Worm (Caenorhabditis elegans) whole organism, midembryonic: ENCODE measurements around the gene F22E5.2.

ENCODE experiments used
- T22C8.4 ChIP-seq: fragments of 200-800 bp; sonication (Bioruptor generic); IDR thresholded peaks from 2 replicates; pipeline ENCODE4 v1.3.6; 2022; ENCODE audit warnings: missing genetic modification characterization, missing compliant biosample characterization
- cog-1 ChIP-seq: sonication (generic microtip); optimal IDR thresholded peaks from 2 replicates; lab custom pipeline; 2016; ENCODE audit warnings: missing genetic modification characterization, missing compliant biosample characterization
- flt-1 ChIP-seq: fragments of 200-800 bp; sonication (Bioruptor generic); IDR thresholded peaks from 2 replicates; pipeline ENCODE4 v1.3.6; 2022; ENCODE audit warnings: missing genetic modification characterization, missing compliant biosample characterization
- klf-2 ChIP-seq: fragments of 200-800 bp; sonication (Bioruptor generic); conservative IDR thresholded peaks from 2 replicates; pipeline ENCODE4 v1.3.6; 2022; ENCODE audit warnings: missing genetic modification reagents, missing genetic modification characterization, missing compliant biosample characterization
- med-1 ChIP-seq: sonication (generic microtip); optimal IDR thresholded peaks from 2 replicates; lab custom pipeline; 2017; ENCODE audit warnings: missing genetic modification characterization, mild to moderate bottlenecking, missing compliant biosample characterization, antibody characterized with exemption, missing genetic modification reagents; ENCODE audit not compliant: insufficient read depth
- ref-1 ChIP-seq: fragments of 200-800 bp; sonication (Bioruptor generic); conservative IDR thresholded peaks from 2 replicates; pipeline ENCODE4 v1.3.6; 2022; ENCODE audit warnings: missing genetic modification reagents, missing genetic modification characterization, missing compliant biosample characterization
- ztf-23 ChIP-seq: fragments of 200-800 bp; sonication (Bioruptor generic); IDR thresholded peaks from 2 replicates; pipeline ENCODE4 v1.3.6; 2022; ENCODE audit warnings: missing genetic modification reagents, missing genetic modification characterization, missing compliant biosample characterization
- ztf-29 ChIP-seq: fragments of 200-800 bp; sonication (Bioruptor generic); IDR thresholded peaks from 2 replicates; pipeline ENCODE4 v1.3.6; 2022; ENCODE audit warnings: missing genetic modification reagents, missing genetic modification characterization, missing compliant biosample characterization

DNA sequence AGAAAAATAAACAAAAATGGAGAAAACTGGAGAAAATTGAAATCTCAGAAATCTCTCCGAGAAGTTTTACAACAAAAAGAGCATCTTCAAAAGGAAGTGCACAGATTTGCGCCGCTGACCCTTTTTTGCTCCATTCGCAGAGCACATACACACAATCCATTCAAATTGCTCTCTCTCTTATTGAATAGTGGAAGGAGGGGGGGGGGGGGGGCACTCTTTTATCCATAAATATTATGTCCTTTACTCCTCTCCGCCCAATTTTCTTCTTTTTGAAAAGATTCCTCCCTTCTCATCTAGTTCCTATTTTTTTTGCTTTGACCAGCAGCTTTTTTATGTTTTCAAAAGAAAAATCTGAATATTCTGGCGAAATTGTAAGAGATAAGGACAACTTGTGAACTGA lies 29.9 kb downstream of the F22E5.2 start:
- TF ChIP-seq T22C8.4 (GFP tag; lab: Robert Waterston, UW) (no peak), klf-2 (GFP tag; lab: Robert Waterston, UW) (no peak), med-1 (no peak), ztf-29 (GFP tag; lab: Robert Waterston, UW) (no peak), cog-1 (tag; lab: Kevin White, UChicago) (no peak), ref-1 (GFP tag; lab: Robert Waterston, UW) (no peak), flt-1 (GFP tag; lab: Robert Waterston, UW) (no peak), ztf-23 (GFP tag; lab: Robert Waterston, UW) (no peak)
